Worm (Caenorhabditis elegans) whole organism, L1 larva: ENCODE measurements around the gene F55A11.8.
A peak's percentile ranks its signal among the peaks of the same experiment; 100 is the strongest.

Experiments
- C16A3.4 ChIP-seq: fragments of 150-350 bp; optimal IDR thresholded peaks from 2 replicates; lab custom pipeline; 2014; ENCODE audit warnings: missing biosample characterization, missing genetic modification characterization
- C34B4.2 ChIP-seq: sonication (generic microtip); optimal IDR thresholded peaks from 2 replicates; lab custom pipeline; 2017; ENCODE audit warnings: mild to moderate bottlenecking, missing genetic modification characterization, missing compliant biosample characterization
- F16B12.6 ChIP-seq: fragments of 150-350 bp; optimal IDR thresholded peaks from 2 replicates; lab custom pipeline; 2014; ENCODE audit warnings: missing biosample characterization, missing genetic modification characterization
- Y116A8C.19 ChIP-seq: sonication (generic microtip); optimal IDR thresholded peaks from 2 replicates; lab custom pipeline; 2016; ENCODE audit warnings: missing compliant biosample characterization, missing genetic modification characterization, borderline replicate concordance
- aha-1 ChIP-seq: fragments of 150-350 bp; optimal IDR thresholded peaks from 2 replicates; lab custom pipeline; 2014; ENCODE audit warnings: missing biosample characterization, missing genetic modification characterization
- aly-2 ChIP-seq: fragments of 150-350 bp; optimal IDR thresholded peaks from 2 replicates; lab custom pipeline; 2014; ENCODE audit warnings: missing biosample characterization, missing genetic modification characterization
- ama-1 ChIP-seq: fragments of 150-350 bp; optimal IDR thresholded peaks from 2 replicates; lab custom pipeline; 2014
- blmp-1 ChIP-seq: fragments of 150-350 bp; optimal IDR thresholded peaks from 2 replicates; lab custom pipeline; 2014; ENCODE audit warnings: missing biosample characterization, missing genetic modification characterization
- ceh-63 ChIP-seq: fragments of 200-800 bp; sonication (Bioruptor generic); optimal IDR thresholded peaks from 2 replicates; lab custom pipeline; 2018; ENCODE audit warnings: mild to moderate bottlenecking, missing genetic modification characterization, missing compliant biosample characterization
- ceh-8 ChIP-seq: fragments of 200-800 bp; sonication (Bioruptor generic); optimal IDR thresholded peaks from 2 replicates; lab custom pipeline; 2018; ENCODE audit warnings: mild to moderate bottlenecking, missing genetic modification characterization, moderate library complexity, missing compliant biosample characterization
- ceh-82 ChIP-seq, 3 experiments: fragments of 150-350 bp in 1 of 3; sonication (generic microtip) in 2 of 3; optimal IDR thresholded peaks; 2 replicates each; lab custom pipeline; 2014 to 2017; ENCODE audit warnings: missing biosample characterization in 3 of 3, missing genetic modification characterization in 3 of 3
- ces-1 ChIP-seq: fragments of 150-350 bp; optimal IDR thresholded peaks from 2 replicates; lab custom pipeline; 2014; ENCODE audit warnings: missing biosample characterization, missing genetic modification reagents, missing genetic modification characterization
- dsc-1 ChIP-seq: sonication (generic microtip); optimal IDR thresholded peaks from 2 replicates; lab custom pipeline; 2016; ENCODE audit warnings: mild to moderate bottlenecking, missing genetic modification characterization, missing compliant biosample characterization
- egl-13 ChIP-seq: sonication (generic microtip); optimal IDR thresholded peaks from 2 replicates; lab custom pipeline; 2016; ENCODE audit warnings: missing genotype, missing genetic modification reagents, missing genetic modification characterization, missing compliant biosample characterization
- fkh-10 ChIP-seq: sonication (generic microtip); optimal IDR thresholded peaks from 2 replicates; lab custom pipeline; 2017; ENCODE audit warnings: missing biosample characterization, missing genetic modification reagents, missing genetic modification characterization
- grh-1 ChIP-seq: fragments of 200-800 bp; sonication (Bioruptor generic); IDR thresholded peaks from 2 replicates; pipeline ENCODE4 v1.3.6; 2022; ENCODE audit warnings: missing genetic modification reagents, missing genetic modification characterization, missing compliant biosample characterization
- hlh-4 ChIP-seq: sonication (generic microtip); optimal IDR thresholded peaks from 2 replicates; lab custom pipeline; 2016; ENCODE audit warnings: mild to moderate bottlenecking, missing genetic modification characterization, missing compliant biosample characterization
- hpl-2 ChIP-seq: fragments of 150-350 bp; optimal IDR thresholded peaks from 2 replicates; lab custom pipeline; 2014; ENCODE audit warnings: missing biosample characterization, missing genetic modification reagents, missing genetic modification characterization
- jun-1 ChIP-seq: fragments of 150-350 bp; optimal IDR thresholded peaks from 2 replicates; lab custom pipeline; 2014; ENCODE audit warnings: missing biosample characterization, missing genetic modification reagents, missing genetic modification characterization
- lin-14 ChIP-seq: fragments of 200-800 bp; sonication (Bioruptor generic); optimal IDR thresholded peaks from 2 replicates; lab custom pipeline; 2018; ENCODE audit warnings: mild to moderate bottlenecking, missing genetic modification characterization, moderate library complexity, missing compliant biosample characterization
- lin-15B ChIP-seq: fragments of 150-350 bp; sonication (generic microtip); optimal IDR thresholded peaks from 3 replicates; lab custom pipeline; 2014; ENCODE audit warnings: missing biosample characterization, missing genetic modification characterization
- lin-39 ChIP-seq: fragments of 150-350 bp; optimal IDR thresholded peaks from 2 replicates; lab custom pipeline; 2014; ENCODE audit warnings: missing biosample characterization, missing genetic modification reagents, missing genetic modification characterization
- lir-3 ChIP-seq: sonication (generic microtip); optimal IDR thresholded peaks from 2 replicates; lab custom pipeline; 2016; ENCODE audit warnings: mild to moderate bottlenecking, missing genetic modification characterization, moderate library complexity, missing compliant biosample characterization; ENCODE audit not compliant: poor library complexity
- lsy-2 ChIP-seq, 2 experiments: fragments of 150-350 bp; optimal IDR thresholded peaks; 2 replicates each; lab custom pipeline; 2014; ENCODE audit warnings: missing biosample characterization in 2 of 2, missing genetic modification characterization in 2 of 2
- mef-2 ChIP-seq: fragments of 150-350 bp; optimal IDR thresholded peaks from 2 replicates; lab custom pipeline; 2014; ENCODE audit warnings: missing biosample characterization, missing genetic modification characterization
- mep-1 ChIP-seq: fragments of 150-350 bp; optimal IDR thresholded peaks from 2 replicates; lab custom pipeline; 2014; ENCODE audit warnings: missing biosample characterization, missing genetic modification characterization
- nhr-20 ChIP-seq: sonication (generic microtip); optimal IDR thresholded peaks from 2 replicates; lab custom pipeline; 2016; ENCODE audit warnings: mild to moderate bottlenecking, missing genetic modification characterization, missing compliant biosample characterization
- nhr-47 ChIP-seq: sonication (generic microtip); optimal IDR thresholded peaks from 2 replicates; lab custom pipeline; 2016; ENCODE audit warnings: mild to moderate bottlenecking, missing genetic modification characterization, moderate library complexity, missing compliant biosample characterization
- nhr-71 ChIP-seq: sonication (generic microtip); optimal IDR thresholded peaks from 2 replicates; lab custom pipeline; 2016; ENCODE audit warnings: mild to moderate bottlenecking, missing genetic modification characterization, moderate library complexity, missing compliant biosample characterization
- nhr-76 ChIP-seq: sonication (generic microtip); optimal IDR thresholded peaks from 2 replicates; lab custom pipeline; 2017; ENCODE audit warnings: missing biosample characterization, missing genetic modification characterization
- nhr-84 ChIP-seq: sonication (generic microtip); optimal IDR thresholded peaks from 2 replicates; lab custom pipeline; 2017; ENCODE audit warnings: missing biosample characterization, missing genetic modification characterization
- nhr-85 ChIP-seq: sonication (generic microtip); peaks from one replicate; lab custom pipeline; 2016; ENCODE audit warnings: missing genetic modification characterization, inconsistent platforms, missing compliant biosample characterization
- pag-3 ChIP-seq: sonication (generic microtip); optimal IDR thresholded peaks from 2 replicates; lab custom pipeline; 2017; ENCODE audit warnings: missing genetic modification characterization, mild to moderate bottlenecking, missing compliant biosample characterization, antibody characterized with exemption, borderline replicate concordance; ENCODE audit not compliant: insufficient read depth
- pax-3 ChIP-seq: fragments of 200-800 bp; sonication (Bioruptor generic); optimal IDR thresholded peaks from 2 replicates; lab custom pipeline; 2018; ENCODE audit warnings: mild to moderate bottlenecking, missing genetic modification characterization, moderate library complexity, missing compliant biosample characterization
- snpc-4 ChIP-seq: fragments of 150-350 bp; optimal IDR thresholded peaks from 2 replicates; lab custom pipeline; 2014; ENCODE audit warnings: missing biosample characterization, missing genetic modification characterization
- snu-23 ChIP-seq: sonication (generic microtip); optimal IDR thresholded peaks from 2 replicates; lab custom pipeline; 2016; ENCODE audit warnings: missing genetic modification characterization, missing compliant biosample characterization
- sup-37 ChIP-seq: fragments of 200-800 bp; sonication (Bioruptor generic); optimal IDR thresholded peaks from 2 replicates; lab custom pipeline; 2018; ENCODE audit warnings: mild to moderate bottlenecking, missing genetic modification characterization, missing compliant biosample characterization
- tlp-1 ChIP-seq: fragments of 150-350 bp; optimal IDR thresholded peaks from 2 replicates; lab custom pipeline; 2014; ENCODE audit warnings: missing biosample characterization, missing genetic modification characterization
- unc-130 ChIP-seq: fragments of 150-350 bp; optimal IDR thresholded peaks from 2 replicates; lab custom pipeline; 2017; ENCODE audit warnings: missing biosample characterization, missing genetic modification characterization, inconsistent platforms
- unc-30 ChIP-seq: sonication (generic microtip); optimal IDR thresholded peaks from 2 replicates; lab custom pipeline; 2017; ENCODE audit warnings: missing biosample characterization, missing genetic modification characterization
- unc-62 ChIP-seq: fragments of 150-350 bp; optimal IDR thresholded peaks from 2 replicates; lab custom pipeline; 2014; ENCODE audit warnings: missing biosample characterization, missing genetic modification reagents, missing genetic modification characterization
- unc-86 ChIP-seq: sonication (generic microtip); optimal IDR thresholded peaks from 2 replicates; lab custom pipeline; 2016; ENCODE audit warnings: missing genetic modification characterization, missing compliant biosample characterization
- unc-98 ChIP-seq: fragments of 200-800 bp; sonication (Bioruptor generic); IDR thresholded peaks from 2 replicates; pipeline ENCODE4 v1.3.6; 2022; ENCODE audit warnings: missing genetic modification characterization, missing compliant biosample characterization
- xbp-1 ChIP-seq: sonication (generic microtip); optimal IDR thresholded peaks from 2 replicates; lab custom pipeline; 2016; ENCODE audit warnings: missing genetic modification characterization, missing compliant biosample characterization
- zip-4 ChIP-seq: fragments of 200-800 bp; sonication (Bioruptor generic); optimal IDR thresholded peaks from 2 replicates; lab custom pipeline; 2018; ENCODE audit warnings: mild to moderate bottlenecking, missing genetic modification characterization, moderate library complexity, missing compliant biosample characterization
- ztf-11 ChIP-seq, 2 experiments: sonication (generic microtip); optimal IDR thresholded peaks; 2 replicates each; lab custom pipeline; 2016 to 2017; ENCODE audit warnings: missing genetic modification characterization in 2 of 2, missing biosample characterization in 1 of 2, missing compliant biosample characterization in 1 of 2
- ztf-4 ChIP-seq: fragments of 150-350 bp; optimal IDR thresholded peaks from 2 replicates; lab custom pipeline; 2014; ENCODE audit warnings: missing biosample characterization, missing genetic modification characterization

The F55A11.8 gene

ce11 chrV:11764373-11764954, 23.5 kb upstream of the F55A11.8 start, which contains the start of the genes F55A11.1 and syx-5 (continued):
- TF ChIP-seq F16B12.6 (tag; lab: Kevin White, UChicago): peak; percentile 22
- TF ChIP-seq ztf-4 (tag; lab: Kevin White, UChicago): peak; percentile 89
- peak; percentile 34 to 64 (median 57) for TF ChIP-seq ceh-82 (tag; optimal IDR thresholded peaks at IDR 0.05; lab: Kevin White, UChicago)
- peak; percentile 70 for TF ChIP-seq C34B4.2
- TF ChIP-seq ztf-11 (tag; optimal IDR thresholded peaks at IDR 0.05; lab: Kevin White, UChicago): peak; percentile 15 to 83
- TF ChIP-seq snpc-4: peak; percentile 81
- no peak for TF ChIP-seq nhr-76 (tag; lab: Kevin White, UChicago)
- TF ChIP-seq ceh-8: peak; percentile 92
- TF ChIP-seq aly-2 (tag; lab: Kevin White, UChicago): peak; percentile 86
- peak; percentile 96 for TF ChIP-seq nhr-20
- TF ChIP-seq nhr-84: no peak
- TF ChIP-seq pag-3 (tag; lab: Kevin White, UChicago): no peak
- no peak for TF ChIP-seq ama-1
- TF ChIP-seq unc-30: peak; percentile 28
- peak; percentile 92 for TF ChIP-seq grh-1 (GFP tag; lab: Robert Waterston, UW)
- no peak for TF ChIP-seq hlh-4 (tag; lab: Kevin White, UChicago)
- TF ChIP-seq mef-2: no peak
- TF ChIP-seq ceh-63 (GFP tag; lab: Kevin White, UChicago): no peak
- TF ChIP-seq unc-86 (tag; lab: Kevin White, UChicago): peak; percentile 94
- TF ChIP-seq hpl-2 (GFP tag; lab: Kevin White, UChicago): peak; percentile 50
- TF ChIP-seq blmp-1 (tag; lab: Kevin White, UChicago): peak; percentile 37
- TF ChIP-seq nhr-85 (tag; lab: Kevin White, UChicago): peak; percentile 98
- no peak for TF ChIP-seq tlp-1 (tag; lab: Kevin White, UChicago)
- peak; percentile 97 for TF ChIP-seq lin-39
- peak; percentile 69 for TF ChIP-seq lir-3 (tag; lab: Kevin White, UChicago)
- peak; percentile 52 for TF ChIP-seq fkh-10 (GFP tag; lab: Kevin White, UChicago)
- TF ChIP-seq jun-1 (tag; lab: Kevin White, UChicago): peak; percentile 74
- TF ChIP-seq unc-98 (GFP tag; lab: Robert Waterston, UW): peak; percentile 42; the same call in 1 of the 2 replicates
- TF ChIP-seq nhr-47: peak; percentile 98
- peak; percentile 93 for TF ChIP-seq mep-1 (tag; lab: Kevin White, UChicago)
- no peak for TF ChIP-seq Y116A8C.19 (tag; lab: Kevin White, UChicago)
- TF ChIP-seq zip-4: peak; percentile 92
- peak; percentile 90 for TF ChIP-seq egl-13 (tag; lab: Kevin White, UChicago)
- no peak for TF ChIP-seq ces-1 (GFP tag; lab: Kevin White, UChicago)
- TF ChIP-seq xbp-1 (tag; lab: Kevin White, UChicago): peak; percentile 100
- TF ChIP-seq sup-37: peak; percentile 94
- no peak for TF ChIP-seq unc-62
- TF ChIP-seq lsy-2 (tag; optimal IDR thresholded peaks at IDR 0.05; lab: Kevin White, UChicago): peak; percentile 100
- TF ChIP-seq aha-1 (tag; lab: Kevin White, UChicago): no peak
- TF ChIP-seq dsc-1 (tag; lab: Kevin White, UChicago): peak; percentile 98
- peak; percentile 67 for TF ChIP-seq unc-130
- peak; percentile 97 for TF ChIP-seq snu-23 (GFP tag; lab: Kevin White, UChicago)
- TF ChIP-seq C16A3.4: peak; percentile 50
- TF ChIP-seq, all 84 proteins: peak for 65

- no peak for TF ChIP-seq nhr-71 (tag; lab: Kevin White, UChicago)
- TF ChIP-seq lin-14 (GFP tag; lab: Kevin White, UChicago): no peak
- no peak for TF ChIP-seq aly-2 (tag; lab: Kevin White, UChicago)
- TF ChIP-seq pax-3 (tag; lab: Kevin White, UChicago): no peak
- no peak for TF ChIP-seq nhr-47
- no peak for TF ChIP-seq hlh-4 (tag; lab: Kevin White, UChicago)
- no peak for TF ChIP-seq lin-15B (tag; lab: Kevin White, UChicago)
- no peak for TF ChIP-seq C34B4.2
- TF ChIP-seq, all 84 proteins: peak for 0
These were observed 21.0 kb upstream of the F55A11.8 start, which contains the start of gene sel-11 for ce11 chrV:11767028-11767427. sel-11 (plus strand) TSS chrV:11767328.
